Worm (Caenorhabditis elegans) whole organism, midembryonic: ENCODE measurements around the gene W08A12.2.

Experiments used
- flt-1 ChIP-seq: fragments of 200-800 bp; sonication (Bioruptor generic); IDR thresholded peaks from 2 replicates; pipeline ENCODE4 v1.3.6; 2022; ENCODE audit warnings: missing genetic modification characterization, missing compliant biosample characterization
- ztf-29 ChIP-seq: fragments of 200-800 bp; sonication (Bioruptor generic); IDR thresholded peaks from 2 replicates; pipeline ENCODE4 v1.3.6; 2022; ENCODE audit warnings: missing genetic modification reagents, missing genetic modification characterization, missing compliant biosample characterization

DNA sequence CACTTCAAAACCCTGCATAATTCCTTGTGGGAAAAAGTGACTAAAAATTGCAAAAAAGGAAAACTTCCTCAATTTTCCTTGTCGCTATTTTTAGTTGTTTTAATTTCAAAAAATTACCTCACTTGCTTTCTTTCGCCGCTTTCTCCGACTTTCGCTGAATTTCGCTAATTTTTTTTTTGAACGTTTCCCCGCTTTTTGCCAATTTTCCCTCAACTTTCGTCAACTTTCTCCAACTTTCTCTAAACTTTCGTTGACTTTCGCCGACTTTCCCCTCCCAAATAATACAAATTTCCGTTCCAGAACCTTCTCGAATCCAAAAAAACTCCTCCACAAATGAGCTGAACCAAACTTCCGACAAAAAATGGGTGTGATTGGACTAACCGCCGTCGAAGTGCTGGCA is 3.1 kb downstream of the W08A12.2 start, which contains the start of gene W08A12.3:
- TF ChIP-seq ztf-29 (GFP tag; lab: Robert Waterston, UW) (no peak), flt-1 (no peak)
